Fruit fly (Drosophila melanogaster) whole organism, embryonic: ENCODE results near the gene RpL6.

Source experiments
- Abd-B ChIP-seq: fragments of 200-800 bp; sonication (Bioruptor generic); optimal IDR thresholded peaks from 2 replicates; lab custom pipeline; 2018; ENCODE audit warnings: missing biosample characterization, mild to moderate bottlenecking, missing genetic modification characterization, moderate library complexity
- Aef1 ChIP-seq: fragments of 200-800 bp; sonication (Bioruptor generic); IDR thresholded peaks from 3 replicates; pipeline ENCODE4 v1.3.6; 2022; ENCODE audit warnings: missing biosample characterization, missing genetic modification characterization
- CG10274 ChIP-seq: fragments of 200-800 bp; sonication (Bioruptor generic); optimal IDR thresholded peaks from 3 replicates; lab custom pipeline; 2017; ENCODE audit warnings: missing biosample characterization, mild to moderate bottlenecking, missing genetic modification characterization
- CG11093 ChIP-seq: fragments of 200-800 bp; sonication (Bioruptor generic); IDR thresholded peaks from 3 replicates; pipeline ENCODE4 v1.3.6; 2022; ENCODE audit warnings: missing biosample characterization, missing genetic modification characterization
- CG11696 ChIP-seq: fragments of 200-800 bp; sonication (Bioruptor generic); IDR thresholded peaks from 2 replicates; pipeline ENCODE4 v1.3.6; 2022; ENCODE audit warnings: missing biosample characterization, missing genetic modification characterization
- CG12071 ChIP-seq: fragments of 200-800 bp; sonication (Bioruptor generic); optimal IDR thresholded peaks from 3 replicates; lab custom pipeline; 2018; ENCODE audit warnings: missing biosample characterization, mild to moderate bottlenecking, missing genetic modification characterization
- CG13424 ChIP-seq: fragments of 200-800 bp; sonication (Bioruptor generic); optimal IDR thresholded peaks from 2 replicates; lab custom pipeline; 2019; ENCODE audit warnings: missing biosample characterization, mild to moderate bottlenecking, missing genetic modification characterization, moderate library complexity
- CG14667 ChIP-seq: fragments of 200-800 bp; sonication (Bioruptor generic); IDR thresholded peaks from 2 replicates; pipeline ENCODE4 v1.3.6; 2022; ENCODE audit warnings: missing biosample characterization, missing genetic modification characterization
- CG16779 ChIP-seq: fragments of 200-800 bp; sonication (Bioruptor generic); IDR thresholded peaks from 2 replicates; pipeline ENCODE4 v1.3.6; 2022; ENCODE audit warnings: missing biosample characterization, missing genetic modification characterization
- CG17186 ChIP-seq: fragments of 200-800 bp; sonication (Bioruptor generic); optimal IDR thresholded peaks from 3 replicates; lab custom pipeline; 2017; ENCODE audit warnings: missing biosample characterization, missing genetic modification reagents, missing genetic modification characterization
- CG17361 ChIP-seq: fragments of 200-800 bp; sonication (Bioruptor generic); IDR thresholded peaks from 3 replicates; pipeline ENCODE4 v1.3.6; 2022; ENCODE audit warnings: missing biosample characterization, missing genetic modification characterization
- CG2199 ChIP-seq: fragments of 200-800 bp; sonication (Bioruptor generic); IDR thresholded peaks from 3 replicates; pipeline ENCODE4 v1.3.6; 2022; ENCODE audit warnings: missing biosample characterization, missing genetic modification characterization
- CG2678 ChIP-seq: fragments of 200-800 bp; sonication (Bioruptor generic); optimal IDR thresholded peaks from 3 replicates; lab custom pipeline; 2019; ENCODE audit warnings: missing biosample characterization, mild to moderate bottlenecking, missing genetic modification characterization, moderate library complexity
- CG2889 ChIP-seq: fragments of 200-800 bp; sonication (Bioruptor generic); IDR thresholded peaks from 3 replicates; pipeline ENCODE4 v1.3.6; 2022; ENCODE audit warnings: missing biosample characterization, missing genetic modification characterization
- CG30020 ChIP-seq: fragments of 200-800 bp; optimal IDR thresholded peaks from 2 replicates; lab custom pipeline; 2019; ENCODE audit warnings: missing biosample characterization, mild to moderate bottlenecking, missing genetic modification characterization, moderate library complexity
- CG32767 ChIP-seq: fragments of 200-800 bp; sonication (Bioruptor generic); IDR thresholded peaks from 2 replicates; pipeline ENCODE4 v1.3.6; 2022; ENCODE audit warnings: missing biosample characterization, missing genetic modification characterization
- CG33213 ChIP-seq: fragments of 200-800 bp; sonication (Bioruptor generic); optimal IDR thresholded peaks from 3 replicates; lab custom pipeline; 2016; ENCODE audit warnings: missing biosample characterization, missing genetic modification characterization
- CG3838 ChIP-seq: fragments of 200-800 bp; sonication (Bioruptor generic); optimal IDR thresholded peaks from 3 replicates; lab custom pipeline; 2016; ENCODE audit warnings: missing biosample characterization, missing genetic modification characterization
- CG4328 ChIP-seq: fragments of 200-800 bp; sonication (Bioruptor generic); optimal IDR thresholded peaks from 3 replicates; lab custom pipeline; 2017; ENCODE audit warnings: missing biosample characterization, missing genetic modification reagents, missing genetic modification characterization
- CG4707 ChIP-seq: fragments of 200-800 bp; sonication (Bioruptor generic); optimal IDR thresholded peaks from 2 replicates; lab custom pipeline; 2018; ENCODE audit warnings: missing biosample characterization, mild to moderate bottlenecking, missing genetic modification characterization, moderate library complexity
- CG5245 ChIP-seq: fragments of 200-800 bp; sonication (Bioruptor generic); optimal IDR thresholded peaks from 3 replicates; lab custom pipeline; 2016; ENCODE audit warnings: missing biosample characterization, missing genetic modification characterization
- CG6765 ChIP-seq: fragments of 200-800 bp; sonication (Bioruptor generic); optimal IDR thresholded peaks from 3 replicates; lab custom pipeline; 2017; ENCODE audit warnings: missing biosample characterization, mild to moderate bottlenecking, missing genetic modification characterization
- CG6854 ChIP-seq: fragments of 200-800 bp; sonication (Bioruptor generic); optimal IDR thresholded peaks from 3 replicates; lab custom pipeline; 2017; ENCODE audit warnings: missing biosample characterization, mild to moderate bottlenecking, missing genetic modification characterization
- CG9437 ChIP-seq: fragments of 200-800 bp; sonication (Bioruptor generic); optimal IDR thresholded peaks from 2 replicates; lab custom pipeline; 2018; ENCODE audit warnings: missing biosample characterization, mild to moderate bottlenecking, missing genetic modification characterization
- CG9609 ChIP-seq: fragments of 200-800 bp; sonication (Bioruptor generic); optimal IDR thresholded peaks from 3 replicates; lab custom pipeline; 2016; ENCODE audit warnings: missing biosample characterization, missing genetic modification characterization
- E2f1 ChIP-seq: fragments of 200-800 bp; sonication (Bioruptor generic); IDR thresholded peaks from 2 replicates; pipeline ENCODE4 v1.3.6; 2022; ENCODE audit warnings: missing biosample characterization, missing genetic modification characterization
- H15 ChIP-seq: fragments of 200-800 bp; sonication (Bioruptor generic); IDR thresholded peaks from 3 replicates; pipeline ENCODE4 v1.3.6; 2022; ENCODE audit warnings: missing biosample characterization, missing genetic modification characterization
- Hey ChIP-seq: fragments of 200-800 bp; sonication (Bioruptor generic); optimal IDR thresholded peaks from 3 replicates; lab custom pipeline; 2018; ENCODE audit warnings: missing biosample characterization, mild to moderate bottlenecking, missing genetic modification characterization
- Hmr ChIP-seq: fragments of 200-800 bp; sonication (Bioruptor generic); optimal IDR thresholded peaks from 3 replicates; lab custom pipeline; 2017; ENCODE audit warnings: mild to moderate bottlenecking, missing biosample characterization, missing genetic modification reagents, missing genetic modification characterization
- Pdp1 ChIP-seq, 2 experiments: fragments of 200-800 bp; sonication (Bioruptor generic); optimal IDR thresholded peaks; 3 replicates each; lab custom pipeline; 2016; ENCODE audit warnings: missing biosample characterization in 2 of 2, missing genetic modification characterization in 2 of 2, mild to moderate bottlenecking in 1 of 2, moderate library complexity in 1 of 2
- Scr ChIP-seq: fragments of 200-800 bp; sonication (Bioruptor generic); IDR thresholded peaks from 2 replicates; pipeline ENCODE4 v1.3.6; 2022; ENCODE audit warnings: missing biosample characterization, missing genetic modification characterization; ENCODE audit not compliant: partially characterized antibody
- Tbp ChIP-seq: fragments of >200 bp; optimal IDR thresholded peaks from 2 replicates; lab custom pipeline; 2018; ENCODE audit warnings: missing biosample characterization, missing genetic modification characterization
- Xrp1 ChIP-seq: fragments of 200-800 bp; sonication (Bioruptor generic); IDR thresholded peaks from 2 replicates; pipeline ENCODE4 v1.3.6; 2022; ENCODE audit warnings: missing biosample characterization, missing genetic modification characterization
- YL-1 ChIP-seq: fragments of 200-800 bp; sonication (Bioruptor generic); optimal IDR thresholded peaks from 3 replicates; lab custom pipeline; 2017; ENCODE audit warnings: missing biosample characterization, mild to moderate bottlenecking, missing genetic modification characterization
- abd-A ChIP-seq: fragments of 200-800 bp; sonication (Bioruptor generic); optimal IDR thresholded peaks from 3 replicates; lab custom pipeline; 2019; ENCODE audit warnings: missing biosample characterization, mild to moderate bottlenecking, missing genetic modification characterization, moderate library complexity
- bbx ChIP-seq: fragments of 200-800 bp; sonication (Bioruptor generic); IDR thresholded peaks from 2 replicates; pipeline ENCODE4 v1.3.6; 2022; ENCODE audit warnings: missing biosample characterization, missing genetic modification characterization; ENCODE audit not compliant: partially characterized antibody
- cg ChIP-seq: fragments of 200-800 bp; sonication (Bioruptor generic); optimal IDR thresholded peaks from 3 replicates; lab custom pipeline; 2019; ENCODE audit warnings: missing biosample characterization, mild to moderate bottlenecking, missing genetic modification characterization, moderate library complexity
- chif ChIP-seq, 2 experiments: fragments of 200-800 bp; sonication (Bioruptor generic); optimal IDR thresholded peaks; 3 replicates each; lab custom pipeline; 2016; ENCODE audit warnings: missing biosample characterization in 2 of 2, missing genetic modification characterization in 2 of 2
- dimm ChIP-seq: fragments of 200-800 bp; sonication (Bioruptor generic); IDR thresholded peaks from 2 replicates; pipeline ENCODE4 v1.3.6; 2022; ENCODE audit warnings: missing biosample characterization, missing genetic modification characterization
- ind ChIP-seq: fragments of 200-800 bp; sonication (Bioruptor generic); optimal IDR thresholded peaks from 3 replicates; lab custom pipeline; 2016; ENCODE audit warnings: missing biosample characterization, missing genetic modification characterization
- jumu ChIP-seq: fragments of 200-800 bp; sonication (Bioruptor generic); optimal IDR thresholded peaks from 3 replicates; lab custom pipeline; 2016; ENCODE audit warnings: missing biosample characterization, missing genetic modification characterization
- klu ChIP-seq: fragments of 200-800 bp; sonication (Bioruptor generic); IDR thresholded peaks from 2 replicates; pipeline ENCODE4 v1.3.6; 2022; ENCODE audit warnings: missing biosample characterization, missing genetic modification characterization
- nau ChIP-seq: fragments of 200-800 bp; sonication (Bioruptor generic); optimal IDR thresholded peaks from 3 replicates; lab custom pipeline; 2017; ENCODE audit warnings: missing biosample characterization, mild to moderate bottlenecking, missing genetic modification characterization, missing genetic modification reagents
- nmo ChIP-seq: fragments of 200-800 bp; sonication (Bioruptor generic); optimal IDR thresholded peaks from 2 replicates; lab custom pipeline; 2018; ENCODE audit warnings: missing biosample characterization, mild to moderate bottlenecking, missing genetic modification characterization, moderate library complexity
- pan ChIP-seq, 4 experiments: fragments of >200 bp in 3 of 4; fragments of 200-800 bp in 1 of 4; sonication (Bioruptor generic) in 1 of 4; optimal IDR thresholded peaks in 3 of 4; IDR thresholded peaks in 1 of 4; 2 replicates each; pipeline versions ENCODE4 v1.3.6 to Lab custom; 2017 to 2022; ENCODE audit warnings: missing biosample characterization in 2 of 4, missing genetic modification characterization in 2 of 4, mixed read lengths in 1 of 4
- sc ChIP-seq, 3 experiments: fragments of >200 bp in 2 of 3; fragments of 200-800 bp in 1 of 3; sonication (Bioruptor generic) in 1 of 3; optimal IDR thresholded peaks; 2 replicates in 2 of 3; 3 replicates in 1 of 3; lab custom pipeline; 2017; ENCODE audit warnings: mild to moderate bottlenecking in 1 of 3, missing biosample characterization in 1 of 3, missing genetic modification characterization in 1 of 3, missing genetic modification reagents in 1 of 3
- slbo ChIP-seq: fragments of 200-800 bp; sonication (Bioruptor generic); IDR thresholded peaks from 2 replicates; pipeline ENCODE4 v1.3.6; 2022; ENCODE audit warnings: missing biosample characterization, missing genetic modification characterization
- tin ChIP-seq: fragments of 200-800 bp; sonication (Bioruptor generic); optimal IDR thresholded peaks from 3 replicates; lab custom pipeline; 2016; ENCODE audit warnings: missing biosample characterization, missing genetic modification characterization
- tna ChIP-seq: fragments of 200-800 bp; sonication (Bioruptor generic); IDR thresholded peaks from 2 replicates; pipeline ENCODE4 v1.3.6; 2022; ENCODE audit warnings: missing biosample characterization, missing genetic modification characterization; ENCODE audit not compliant: partially characterized antibody
- vnd ChIP-seq: fragments of 200-800 bp; sonication (Bioruptor generic); IDR thresholded peaks from 3 replicates; pipeline ENCODE4 v1.3.6; 2022; ENCODE audit warnings: missing biosample characterization, missing genetic modification characterization; ENCODE audit not compliant: partially characterized antibody
- yki ChIP-seq: fragments of >200 bp; optimal IDR thresholded peaks from 3 replicates; lab custom pipeline; 2018

The RpL6 gene

DNA sequence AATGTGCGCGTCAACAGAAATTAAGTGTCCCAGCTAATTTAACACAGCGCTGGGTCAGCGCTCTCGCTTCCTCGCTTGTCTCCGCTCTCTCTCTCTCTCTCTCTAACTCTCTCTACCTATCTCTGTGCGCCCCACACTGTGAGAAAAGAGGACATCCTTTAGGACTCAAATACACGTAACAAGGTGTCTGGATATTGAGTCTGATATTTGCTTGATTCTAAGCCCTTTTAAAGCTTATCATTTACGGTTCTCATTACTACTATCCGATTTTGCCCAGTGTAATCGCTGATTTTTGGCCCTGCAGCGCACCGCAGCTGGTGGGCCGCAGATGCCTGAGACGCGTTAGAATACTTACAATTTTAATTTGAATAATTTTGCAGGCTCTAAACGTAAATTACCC is 40.5 kb upstream of the RpL6 start (continued):
- TF ChIP-seq dimm (GFP tag; lab: Robert Waterston, UW) (no peak), chif (GFP tag; optimal IDR thresholded peaks at IDR 0.05; lab: Kevin White, UChicago) (no peak), CG2678 (tag; lab: Kevin White, UChicago) (peak; percentile 53), CG13424 (peak; percentile 49), abd-A (no peak), CG6765 (GFP tag; lab: Kevin White, UChicago) (no peak), CG17186 (no peak), CG11696 (GFP tag; lab: Robert Waterston, UW) (no peak), CG9609 (peak; percentile 34), YL-1 (GFP tag; lab: Kevin White, UChicago) (no peak), CG30020 (tag; lab: Kevin White, UChicago) (no peak), Scr (GFP tag; lab: Robert Waterston, UW) (no peak), CG33213 (no peak), slbo (GFP tag; lab: Robert Waterston, UW) (peak; percentile 72), vnd (GFP tag; lab: Robert Waterston, UW) (no peak), klu (GFP tag; lab: Robert Waterston, UW) (no peak), CG17361 (GFP tag; lab: Robert Waterston, UW) (no peak), bbx (no peak), CG4707 (no peak), yki (no peak), nau (no peak), CG14667 (GFP tag; lab: Robert Waterston, UW) (no peak), Xrp1 (GFP tag; lab: Robert Waterston, UW) (no peak), tin (GFP tag; lab: Kevin White, UChicago) (peak; percentile 4), Tbp (GFP tag; lab: Kevin White, UChicago) (no peak), tna (GFP tag; lab: Robert Waterston, UW) (no peak), Pdp1 (GFP tag; optimal IDR thresholded peaks at IDR 0.05; lab: Kevin White, UChicago) (peak in 1 of 2 experiments; percentile 2), CG12071 (GFP tag; lab: Kevin White, UChicago) (no peak), cg (no peak), E2f1 (GFP tag; lab: Robert Waterston, UW) (0 out of 2 replicates have a peak, but pooled peaks have one; percentile 21), CG10274 (GFP tag; lab: Kevin White, UChicago) (no peak), pan (optimal IDR thresholded peaks at IDR 0.05; lab: Kevin White, UChicago) (no peak), pan (GFP tag; optimal IDR thresholded peaks at IDR 0.05 in 1 of 2, IDR thresholded peaks at IDR 0.05 in 1 of 2) (peak in 1 of 2 experiments; percentile 25), CG2199 (GFP tag; lab: Robert Waterston, UW) (no peak), Abd-B (GFP tag; lab: Kevin White, UChicago) (peak; percentile 2), CG11093 (GFP tag; lab: Robert Waterston, UW) (no peak), CG16779 (GFP tag; lab: Robert Waterston, UW) (no peak), sc (optimal IDR thresholded peaks at IDR 0.05; lab: Kevin White, UChicago) (no peak), sc (GFP tag; optimal IDR thresholded peaks at IDR 0.05; lab: Kevin White, UChicago) (no peak), ind (peak; percentile 45), CG6854 (GFP tag; lab: Kevin White, UChicago) (no peak), Hey (tag; lab: Kevin White, UChicago) (no peak), nmo (GFP tag; lab: Kevin White, UChicago) (peak; percentile 0), CG9437 (GFP tag; lab: Kevin White, UChicago) (no peak), Hmr (GFP tag; lab: Kevin White, UChicago) (peak; percentile 67), CG5245 (GFP tag; lab: Kevin White, UChicago) (no peak), CG3838 (no peak), H15 (GFP tag; lab: Robert Waterston, UW) (no peak), CG32767 (GFP tag; lab: Robert Waterston, UW) (no peak), CG2889 (GFP tag; lab: Robert Waterston, UW) (no peak), CG4328 (GFP tag; lab: Kevin White, UChicago) (no peak), Aef1 (GFP tag; lab: Robert Waterston, UW) (peak; percentile 30; the same call in 1 of the 3 replicates), jumu (GFP tag; lab: Kevin White, UChicago) (no peak)
